Fruit fly (Drosophila melanogaster): ENCODE data around the gene CG46025.

Gene CG46025

DNA sequence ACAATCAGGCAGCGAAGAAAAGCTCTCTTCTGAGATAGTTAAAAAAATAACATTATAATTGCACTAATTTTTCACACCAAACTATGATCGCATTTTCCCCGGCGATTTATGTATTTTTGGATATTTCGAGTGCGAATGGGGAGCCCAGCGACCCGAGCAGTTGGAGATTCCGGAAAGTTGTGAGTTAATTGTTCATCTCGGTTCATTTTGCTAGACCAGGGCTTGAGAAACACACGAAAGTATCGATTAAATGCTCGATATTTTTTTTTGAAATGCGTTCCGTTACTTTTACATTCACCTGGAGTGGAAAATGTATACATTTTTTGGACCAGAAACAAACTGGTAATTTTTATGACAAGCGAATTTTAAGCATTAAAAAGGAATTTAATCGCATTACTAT lies 56.5 kb downstream of the CG46025 start, which contains the start of gene Cdc14 (continued):
- no peak for TF ChIP-seq CG18476 (GFP tag; optimal IDR thresholded peaks at IDR 0.05)
- no peak for TF ChIP-seq CG4730 (GFP tag; IDR thresholded peaks at IDR 0.05)
- TF ChIP-seq CG13123 (GFP tag; optimal IDR thresholded peaks at IDR 0.05) = no peak
- peak; percentile 30 for TF ChIP-seq unpg (GFP tag; optimal IDR thresholded peaks at IDR 0.05)
- TF ChIP-seq CG6791 (GFP tag; IDR thresholded peaks at IDR 0.05; ENCODE audit: partially characterized antibody) = peak; percentile 45; the same call in 2 of the 3 replicates
- no peak for TF ChIP-seq CG7745 (tag; optimal IDR thresholded peaks at IDR 0.05)
- TF ChIP-seq CG10543 (GFP tag; optimal IDR thresholded peaks at IDR 0.05) = no peak
- TF ChIP-seq CG33213 (GFP tag; optimal IDR thresholded peaks at IDR 0.05) = no peak
- peak; percentile 42; the same call in 2 of the 3 replicates for TF ChIP-seq CG7963 (GFP tag; IDR thresholded peaks at IDR 0.05; ENCODE audit: partially characterized antibody)
- TF ChIP-seq CG2120 (GFP tag; optimal IDR thresholded peaks at IDR 0.05) = no peak
- no peak for TF ChIP-seq tap (tag; optimal IDR thresholded peaks at IDR 0.05)
- peak; percentile 8 for TF ChIP-seq CG17359 (tag; optimal IDR thresholded peaks at IDR 0.05)
- TF ChIP-seq Myb (GFP tag; optimal IDR thresholded peaks at IDR 0.05) = peak; percentile 88
- no peak for TF ChIP-seq Neu2 (GFP tag; optimal IDR thresholded peaks at IDR 0.05; ENCODE audit: borderline replicate concordance)
- no peak for TF ChIP-seq CG11456 (GFP tag; IDR thresholded peaks at IDR 0.05)
- no peak for TF ChIP-seq nmo (GFP tag; optimal IDR thresholded peaks at IDR 0.05)
- peak; percentile 25 for TF ChIP-seq CG17385 (GFP tag; optimal IDR thresholded peaks at IDR 0.05)
- no peak for TF ChIP-seq Mes4 (GFP tag; optimal IDR thresholded peaks at IDR 0.05)
- no peak for TF ChIP-seq dati (GFP tag; IDR thresholded peaks at IDR 0.05)
- no peak for TF ChIP-seq CG14050 (GFP tag; IDR thresholded peaks at IDR 0.05)
- no peak for TF ChIP-seq Atf6 (GFP tag; IDR thresholded peaks at IDR 0.05)
- TF ChIP-seq Sin3A (optimal IDR thresholded peaks at IDR 0.05) = no peak
- no peak for TF ChIP-seq zfh1 (GFP tag; IDR thresholded peaks at IDR 0.05)
- TF ChIP-seq vnd (GFP tag; IDR thresholded peaks at IDR 0.05; ENCODE audit: partially characterized antibody) = 0 out of 3 replicates have a peak, but pooled peaks have one; percentile 34
- peak; percentile 32 for TF ChIP-seq Meics (GFP tag; optimal IDR thresholded peaks at IDR 0.05)
- no peak for TF ChIP-seq CG16779 (GFP tag; IDR thresholded peaks at IDR 0.05)
- peak; percentile 59 for TF ChIP-seq Opbp (GFP tag; IDR thresholded peaks at IDR 0.05; ENCODE audit: partially characterized antibody)
- no peak for TF ChIP-seq fd96Cb (tag; optimal IDR thresholded peaks at IDR 0.05)
- peak; percentile 55; the same call in 2 of the 3 replicates for TF ChIP-seq knrl (GFP tag; IDR thresholded peaks at IDR 0.05; ENCODE audit: partially characterized antibody)
- no peak for TF ChIP-seq fd64A (GFP tag; optimal IDR thresholded peaks at IDR 0.05)
- peak; percentile 90 for TF ChIP-seq Med (GFP tag)
- peak; percentile 35; the same call in 1 of the 2 replicates for TF ChIP-seq CG9932 (GFP tag; IDR thresholded peaks at IDR 0.05)
- no peak for TF ChIP-seq odd (GFP tag; optimal IDR thresholded peaks at IDR 0.05)
- no peak for TF ChIP-seq repo (GFP tag; optimal IDR thresholded peaks at IDR 0.05)
- TF ChIP-seq inv (GFP tag; IDR thresholded peaks at IDR 0.05; ENCODE audit: partially characterized antibody) = peak; percentile 17; the same call in 1 of the 2 replicates
- TF ChIP-seq CG10431 (GFP tag; optimal IDR thresholded peaks at IDR 0.05) = no peak
- peak; percentile 49 for TF ChIP-seq MESR4 (GFP tag; optimal IDR thresholded peaks at IDR 0.05)
- no peak for TF ChIP-seq bowl (GFP tag; IDR thresholded peaks at IDR 0.05)
- no peak for TF ChIP-seq CG11504 (tag; optimal IDR thresholded peaks at IDR 0.05)
- TF ChIP-seq Jarid2 (GFP tag; optimal IDR thresholded peaks at IDR 0.05) = peak; percentile 54
- TF ChIP-seq lab (GFP tag; optimal IDR thresholded peaks at IDR 0.05) = no peak
- TF ChIP-seq CG1647 (GFP tag; optimal IDR thresholded peaks at IDR 0.05) = no peak
- TF ChIP-seq CG9437 (GFP tag; optimal IDR thresholded peaks at IDR 0.05) = no peak
- TF ChIP-seq Hsf (GFP tag; optimal IDR thresholded peaks at IDR 0.05) = no peak
- TF ChIP-seq CG10462 (GFP tag; optimal IDR thresholded peaks at IDR 0.05) = no peak
- TF ChIP-seq CG10654 (GFP tag; optimal IDR thresholded peaks at IDR 0.05) = no peak
- no peak for TF ChIP-seq Side (GFP tag; optimal IDR thresholded peaks at IDR 0.05)
- peak; percentile 3 for TF ChIP-seq CG12659 (GFP tag; optimal IDR thresholded peaks at IDR 0.05)
- TF ChIP-seq CG1832 (GFP tag; optimal IDR thresholded peaks at IDR 0.05) = no peak
- no peak for TF ChIP-seq CG15601 (tag; optimal IDR thresholded peaks at IDR 0.05)

Measured in whole organism, embryonic.